Fruit fly (Drosophila melanogaster) whole organism, wandering third instar larva: ENCODE data around the gene Vps33B.

ENCODE experiments used
- CG32264 ChIP-seq: fragments of 200-800 bp; sonication (Bioruptor generic); optimal IDR thresholded peaks from 2 replicates; lab custom pipeline; 2016; ENCODE audit warnings: missing biosample characterization, missing genetic modification characterization
- Myc ChIP-seq: fragments of >200 bp; optimal IDR thresholded peaks from 2 replicates; lab custom pipeline; 2017
- OdsH ChIP-seq: fragments of 200-800 bp; sonication (Bioruptor generic); optimal IDR thresholded peaks from 2 replicates; lab custom pipeline; 2016; ENCODE audit warnings: missing biosample characterization, mild to moderate bottlenecking, missing genetic modification characterization
- Vsx2 ChIP-seq: fragments of 200-300, 225-300 bp; sonication (Bioruptor generic); optimal IDR thresholded peaks from 2 replicates; lab custom pipeline; 2018; ENCODE audit warnings: missing biosample characterization, missing genetic modification characterization; ENCODE audit not compliant: partially characterized antibody
- br ChIP-seq: fragments of 200-800 bp; sonication (Bioruptor generic); optimal IDR thresholded peaks from 2 replicates; lab custom pipeline; 2016; ENCODE audit warnings: missing biosample characterization, missing genetic modification characterization
- brk ChIP-seq: fragments of 200-800 bp; sonication (Bioruptor generic); optimal IDR thresholded peaks from 2 replicates; lab custom pipeline; 2016; ENCODE audit warnings: missing biosample characterization, mild to moderate bottlenecking, missing genetic modification characterization
- dsf ChIP-seq: sonication (Bioruptor generic); optimal IDR thresholded peaks from 2 replicates; lab custom pipeline; 2016; ENCODE audit warnings: missing biosample characterization, missing genetic modification characterization, borderline replicate concordance
- foxo ChIP-seq, 2 experiments: fragments of 200-800 bp; sonication (Bioruptor generic); optimal IDR thresholded peaks; 2 replicates in 1 of 2; 3 replicates in 1 of 2; lab custom pipeline; 2016 to 2017; ENCODE audit warnings: missing biosample characterization in 2 of 2, missing genetic modification characterization in 2 of 2
- lola ChIP-seq: fragments of >200 bp; optimal IDR thresholded peaks from 2 replicates; lab custom pipeline; 2017; ENCODE audit warnings: missing biosample characterization, missing genetic modification characterization
- pan ChIP-seq: fragments of >200 bp; optimal IDR thresholded peaks from 2 replicates; lab custom pipeline; 2017
- psq ChIP-seq: fragments of 200-800 bp; sonication (Bioruptor generic); optimal IDR thresholded peaks from 3 replicates; lab custom pipeline; 2017; ENCODE audit warnings: missing biosample characterization, mild to moderate bottlenecking, missing genetic modification characterization, moderate library complexity
- rgr ChIP-seq: fragments of 200-800 bp; sonication (Bioruptor generic); optimal IDR thresholded peaks from 3 replicates; lab custom pipeline; 2016; ENCODE audit warnings: missing biosample characterization, mild to moderate bottlenecking, missing genetic modification characterization
- sage ChIP-seq: fragments of 200-800 bp; sonication (Bioruptor generic); optimal IDR thresholded peaks from 2 replicates; lab custom pipeline; 2016; ENCODE audit warnings: missing biosample characterization, mild to moderate bottlenecking, missing genetic modification characterization

dm6 chr3R:25451832-25452231 lies 21.5 kb upstream of the Vps33B start:
- no peak for TF ChIP-seq OdsH (GFP tag; lab: Kevin White, UChicago)
- no peak for TF ChIP-seq Vsx2 (GFP tag; lab: Kevin White, UChicago)
- TF ChIP-seq pan: no peak
- TF ChIP-seq lola: no peak
- TF ChIP-seq foxo (GFP tag; optimal IDR thresholded peaks at IDR 0.05; lab: Kevin White, UChicago): no peak
- TF ChIP-seq sage (GFP tag; lab: Kevin White, UChicago): no peak
- no peak for TF ChIP-seq psq (GFP tag; lab: Kevin White, UChicago)
- TF ChIP-seq dsf (GFP tag; lab: Kevin White, UChicago): no peak
- no peak for TF ChIP-seq br (GFP tag; lab: Kevin White, UChicago)
- TF ChIP-seq brk (GFP tag; lab: Kevin White, UChicago): no peak
- TF ChIP-seq CG32264: no peak
- no peak for TF ChIP-seq Myc (lab: Kevin White, UChicago)
- TF ChIP-seq rgr (GFP tag; lab: Kevin White, UChicago): no peak
